Fruit fly (Drosophila melanogaster) whole organism, adult: ENCODE measurements around the gene Pfas.

Source experiments
- CG11617 ChIP-seq: fragments of 200-800 bp; sonication (Bioruptor generic); optimal IDR thresholded peaks from 2 replicates; lab custom pipeline; 2017; ENCODE audit warnings: mild to moderate bottlenecking, missing biosample characterization, missing genetic modification reagents, missing genetic modification characterization
- CG12768 ChIP-seq: fragments of 200-800 bp; sonication (Bioruptor generic); optimal IDR thresholded peaks from 2 replicates; lab custom pipeline; 2017; ENCODE audit warnings: missing biosample characterization, missing genetic modification characterization, mild to moderate bottlenecking, moderate library complexity, missing genetic modification reagents
- CG14711 ChIP-seq: fragments of 200-800 bp; sonication (Bioruptor generic); optimal IDR thresholded peaks from 2 replicates; lab custom pipeline; 2018; ENCODE audit warnings: missing biosample characterization, mild to moderate bottlenecking, missing genetic modification characterization, moderate library complexity
- CG1620 ChIP-seq: fragments of 200-800 bp; sonication (Bioruptor generic); optimal IDR thresholded peaks from 2 replicates; lab custom pipeline; 2016; ENCODE audit warnings: missing biosample characterization, missing genetic modification characterization
- CG33017 ChIP-seq: fragments of 200-800 bp; sonication (Bioruptor generic); optimal IDR thresholded peaks from 2 replicates; lab custom pipeline; 2018; ENCODE audit warnings: missing biosample characterization, mild to moderate bottlenecking, missing genetic modification characterization, moderate library complexity
- CG5204 ChIP-seq: fragments of 200-800 bp; sonication (Bioruptor generic); optimal IDR thresholded peaks from 2 replicates; lab custom pipeline; 2016; ENCODE audit warnings: missing biosample characterization, missing genetic modification characterization
- CG7045 ChIP-seq: fragments of 200-800 bp; sonication (Bioruptor generic); optimal IDR thresholded peaks from 2 replicates; lab custom pipeline; 2017; ENCODE audit warnings: missing biosample characterization, mild to moderate bottlenecking, missing genetic modification characterization
- CG7101 ChIP-seq: fragments of 200-800 bp; sonication (Bioruptor generic); optimal IDR thresholded peaks from 2 replicates; lab custom pipeline; 2018; ENCODE audit warnings: missing biosample characterization, mild to moderate bottlenecking, missing genetic modification characterization, moderate library complexity
- Clk ChIP-seq: fragments of 200-800 bp; sonication (Bioruptor generic); optimal IDR thresholded peaks from 2 replicates; lab custom pipeline; 2017; ENCODE audit warnings: missing biosample characterization, missing genetic modification characterization
- Crg-1 ChIP-seq: fragments of 200-800 bp; sonication (Bioruptor generic); optimal IDR thresholded peaks from 2 replicates; lab custom pipeline; 2016; ENCODE audit warnings: missing biosample characterization, missing genetic modification characterization
- Hr96 ChIP-seq: fragments of 200-800 bp; sonication (Bioruptor generic); optimal IDR thresholded peaks from 2 replicates; lab custom pipeline; 2016; ENCODE audit warnings: missing biosample characterization, missing genetic modification characterization
- Mnt ChIP-seq: fragments of 200-800 bp; sonication (Bioruptor generic); optimal IDR thresholded peaks from 2 replicates; lab custom pipeline; 2016; ENCODE audit warnings: missing biosample characterization, mild to moderate bottlenecking, missing genetic modification characterization
- bab1 ChIP-seq: fragments of 200-800 bp; sonication (Bioruptor generic); optimal IDR thresholded peaks from 3 replicates; lab custom pipeline; 2019; ENCODE audit warnings: missing biosample characterization, mild to moderate bottlenecking, missing genetic modification characterization, moderate library complexity
- cic ChIP-seq: fragments of 200-800 bp; sonication (Bioruptor generic); optimal IDR thresholded peaks from 2 replicates; lab custom pipeline; 2017; ENCODE audit warnings: missing biosample characterization, mild to moderate bottlenecking, missing genetic modification characterization, moderate library complexity
- cnc ChIP-seq, 2 experiments: fragments of >200 bp; optimal IDR thresholded peaks; 2 replicates each; lab custom pipeline; 2017
- kay ChIP-seq: fragments of 200-800 bp; sonication (Bioruptor generic); peaks from one replicate; lab custom pipeline; 2016; ENCODE audit warnings: missing biosample characterization, missing genetic modification characterization, borderline replicate concordance
- ovo ChIP-seq: fragments of 200-800 bp; sonication (Bioruptor generic); optimal IDR thresholded peaks from 2 replicates; lab custom pipeline; 2016; ENCODE audit warnings: missing biosample characterization, missing genetic modification characterization
- pad ChIP-seq: fragments of 200-800 bp; sonication (Bioruptor generic); optimal IDR thresholded peaks from 3 replicates; lab custom pipeline; 2017; ENCODE audit warnings: missing biosample characterization, missing genetic modification characterization, mild to moderate bottlenecking, moderate library complexity, missing genetic modification reagents
- tj ChIP-seq: fragments of 200-800 bp; sonication (Bioruptor generic); optimal IDR thresholded peaks from 3 replicates; lab custom pipeline; 2017; ENCODE audit warnings: missing biosample characterization, mild to moderate bottlenecking, missing genetic modification characterization, moderate library complexity
- toe ChIP-seq: fragments of 200-800 bp; sonication (Bioruptor generic); optimal IDR thresholded peaks from 2 replicates; lab custom pipeline; 2016; ENCODE audit warnings: missing biosample characterization, missing genetic modification characterization

Gene Pfas

DNA sequence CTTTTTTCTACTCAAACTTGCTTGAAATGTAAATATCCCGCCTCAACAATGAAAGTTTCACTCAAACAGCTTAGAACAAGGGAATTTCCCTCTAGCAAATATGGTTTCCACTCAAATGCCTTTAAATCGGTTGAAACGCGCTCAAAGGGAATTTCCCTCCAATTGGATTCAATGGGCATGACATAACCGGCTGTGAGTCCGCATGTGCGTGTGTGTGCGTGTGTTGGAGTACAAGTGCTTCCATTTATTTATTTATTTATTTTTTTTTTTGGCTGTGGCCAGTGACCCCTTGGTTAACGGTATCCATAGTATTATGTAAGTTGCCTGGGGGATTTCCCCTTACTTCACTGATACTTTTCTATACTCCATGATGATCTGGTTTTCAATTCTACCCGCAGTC lies 30.3 kb upstream of the Pfas start:
- TF ChIP-seq bab1 (GFP tag; lab: Kevin White, UChicago) (no peak), ovo (no peak), Crg-1 (no peak), cnc (optimal IDR thresholded peaks at IDR 0.05; lab: Kevin White, UChicago) (no peak), tj (GFP tag; lab: Kevin White, UChicago) (no peak), kay (GFP tag; lab: Kevin White, UChicago) (no peak), Hr96 (GFP tag; lab: Kevin White, UChicago) (no peak), CG7045 (GFP tag; lab: Kevin White, UChicago) (no peak), CG33017 (tag; lab: Kevin White, UChicago) (no peak), CG5204 (GFP tag; lab: Kevin White, UChicago) (no peak), CG14711 (tag; lab: Kevin White, UChicago) (no peak), Mnt (no peak), cic (GFP tag; lab: Kevin White, UChicago) (no peak), pad (no peak), CG11617 (GFP tag; lab: Kevin White, UChicago) (no peak), toe (GFP tag; lab: Kevin White, UChicago) (no peak), CG1620 (GFP tag; lab: Kevin White, UChicago) (no peak)

DNA sequence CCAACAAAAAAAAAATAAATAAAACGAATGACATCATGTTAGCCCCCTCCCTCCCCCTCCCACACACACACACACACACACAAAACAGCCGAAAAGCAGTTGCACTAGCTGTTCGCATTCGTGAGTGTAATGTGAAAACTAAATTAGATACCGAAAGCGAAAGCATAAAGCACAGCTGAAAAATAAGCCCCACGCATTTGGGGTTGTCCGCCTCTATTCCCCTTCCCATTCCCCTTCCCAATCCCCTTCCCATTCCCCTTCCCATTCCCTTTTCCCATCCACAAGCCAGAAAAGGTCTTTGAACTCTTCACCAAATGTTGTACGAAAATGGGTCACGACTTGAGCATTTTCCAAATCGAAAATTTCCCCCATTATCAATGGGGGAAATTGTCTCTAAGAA lies 29.5 kb upstream of the Pfas start:
- TF ChIP-seq kay (GFP tag; lab: Kevin White, UChicago) (no peak), bab1 (GFP tag; lab: Kevin White, UChicago) (no peak), CG14711 (tag; lab: Kevin White, UChicago) (no peak), pad (no peak), Hr96 (GFP tag; lab: Kevin White, UChicago) (no peak), CG11617 (GFP tag; lab: Kevin White, UChicago) (no peak), cic (GFP tag; lab: Kevin White, UChicago) (no peak), CG7101 (tag; lab: Kevin White, UChicago) (no peak), CG5204 (GFP tag; lab: Kevin White, UChicago) (no peak), Crg-1 (no peak)

DNA sequence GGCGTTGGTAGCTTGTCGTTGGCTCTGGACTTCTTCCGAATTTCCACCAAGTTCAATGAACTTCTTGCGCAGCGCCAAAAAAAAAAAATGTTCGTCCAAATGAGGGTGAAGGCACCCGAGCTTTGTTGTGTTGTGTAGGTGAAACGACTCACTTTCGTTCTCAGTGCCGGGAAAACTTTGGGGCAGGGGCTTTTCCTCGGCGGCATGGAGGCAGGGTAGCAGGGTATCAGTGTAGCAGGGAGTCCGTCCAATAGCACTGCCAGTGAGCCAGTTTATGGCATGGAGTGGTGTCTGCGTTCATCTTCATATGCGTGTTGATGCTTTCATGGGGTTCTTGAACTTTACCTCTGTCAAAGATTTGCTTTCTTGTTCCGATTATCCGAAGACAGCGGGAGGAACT lies 28.5 kb upstream of the Pfas start:
- TF ChIP-seq ovo = no peak
- TF ChIP-seq Crg-1 = no peak
- TF ChIP-seq pad = no peak
- TF ChIP-seq CG11617 (GFP tag; lab: Kevin White, UChicago) = no peak
- no peak for TF ChIP-seq CG33017 (tag; lab: Kevin White, UChicago)
- no peak for TF ChIP-seq CG12768 (GFP tag; lab: Kevin White, UChicago)
- TF ChIP-seq cnc (optimal IDR thresholded peaks at IDR 0.05; lab: Kevin White, UChicago) = no peak
- no peak for TF ChIP-seq bab1 (GFP tag; lab: Kevin White, UChicago)

DNA sequence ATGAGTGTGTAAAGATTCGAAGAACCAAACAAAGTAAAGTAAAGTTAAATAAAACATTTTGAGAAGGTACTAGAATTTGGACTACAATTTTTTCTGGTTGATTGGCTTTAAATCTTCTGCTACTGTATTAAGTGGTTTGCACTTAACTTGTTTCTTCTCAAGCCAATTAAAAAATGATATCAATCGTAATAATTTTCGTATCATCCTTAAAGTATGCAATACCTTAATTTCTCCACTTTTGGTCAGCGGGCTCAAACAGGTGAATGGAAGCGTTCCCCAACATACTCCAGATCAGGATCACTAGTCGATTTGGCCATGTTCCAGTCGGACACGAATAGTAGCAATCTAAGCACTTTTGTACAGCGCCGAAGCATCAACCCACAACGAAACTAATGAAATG lies 28.0 kb upstream of the Pfas start:
- no peak for TF ChIP-seq Hr96 (GFP tag; lab: Kevin White, UChicago)
- TF ChIP-seq CG5204 (GFP tag; lab: Kevin White, UChicago) = no peak
- no peak for TF ChIP-seq CG14711 (tag; lab: Kevin White, UChicago)
- no peak for TF ChIP-seq Crg-1
- TF ChIP-seq Mnt = no peak
- TF ChIP-seq cic (GFP tag; lab: Kevin White, UChicago) = no peak
- TF ChIP-seq CG11617 (GFP tag; lab: Kevin White, UChicago) = no peak
- TF ChIP-seq toe (GFP tag; lab: Kevin White, UChicago) = no peak
- no peak for TF ChIP-seq tj (GFP tag; lab: Kevin White, UChicago)
- TF ChIP-seq pad = no peak
- TF ChIP-seq CG12768 (GFP tag; lab: Kevin White, UChicago) = no peak

DNA sequence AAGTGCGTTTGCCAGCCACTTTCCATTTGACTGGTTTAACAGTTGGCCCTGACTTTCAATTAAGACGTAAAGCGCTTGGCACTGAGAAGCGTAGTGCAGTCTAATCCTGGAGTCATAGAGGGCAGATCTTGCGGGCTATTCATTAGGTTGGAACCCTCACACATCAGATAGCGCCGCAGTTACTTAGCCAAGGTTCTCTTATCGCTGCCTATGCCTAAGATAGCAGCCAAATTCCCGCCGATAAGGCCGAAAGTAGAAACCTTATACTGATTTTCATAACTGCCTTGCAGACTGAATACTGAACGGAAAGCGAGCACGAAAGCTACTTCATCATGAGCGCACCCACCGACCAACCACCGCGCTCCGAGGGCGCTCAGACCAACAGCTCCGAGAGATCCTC lies 26.3 kb upstream of the Pfas start:
- TF ChIP-seq CG12768 (GFP tag; lab: Kevin White, UChicago) (no peak), bab1 (GFP tag; lab: Kevin White, UChicago) (no peak), tj (GFP tag; lab: Kevin White, UChicago) (no peak), CG14711 (tag; lab: Kevin White, UChicago) (no peak), CG1620 (GFP tag; lab: Kevin White, UChicago) (no peak), kay (GFP tag; lab: Kevin White, UChicago) (no peak), Clk (GFP tag; lab: Kevin White, UChicago) (no peak), toe (GFP tag; lab: Kevin White, UChicago) (no peak), Hr96 (GFP tag; lab: Kevin White, UChicago) (no peak), ovo (no peak), Crg-1 (no peak), pad (no peak), CG33017 (tag; lab: Kevin White, UChicago) (no peak), cic (GFP tag; lab: Kevin White, UChicago) (no peak)

DNA sequence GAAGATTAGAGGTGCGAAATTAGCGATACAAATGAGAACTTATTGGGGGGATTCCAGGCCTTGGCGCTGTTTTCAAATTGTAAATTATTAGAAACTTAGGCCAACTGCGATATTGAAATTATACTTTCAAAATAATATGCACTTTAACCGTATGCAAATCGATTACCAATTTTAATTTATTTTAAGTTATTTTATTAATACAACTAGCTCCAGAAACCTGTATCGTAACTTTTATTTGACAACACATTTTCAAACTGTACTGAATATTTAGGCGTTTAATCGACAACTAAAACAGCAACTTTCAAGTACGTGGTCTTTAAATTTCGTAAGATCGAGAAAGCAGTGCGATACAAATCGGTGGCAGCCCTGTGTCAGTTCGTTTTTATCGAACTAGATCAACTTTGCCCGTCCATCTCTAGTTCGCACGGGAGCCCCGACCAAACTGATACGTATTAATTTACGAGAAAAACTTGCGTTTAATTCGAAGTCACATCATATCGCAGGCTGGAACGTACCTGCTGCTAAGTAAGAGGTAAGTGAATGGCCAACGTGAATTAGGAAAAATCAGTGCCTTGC lies 24.9 kb upstream of the Pfas start, which contains the start of the genes CG9154 and Kr-h2:
CG9154 (minus strand) TSS at position 31 of the 576 bp plus-strand sequence.
Kr-h2 (plus strand) TSS at position 335 of the 576 bp plus-strand sequence.
- TF ChIP-seq CG11617 (GFP tag; lab: Kevin White, UChicago) = peak; percentile 82
- no peak for TF ChIP-seq Hr96 (GFP tag; lab: Kevin White, UChicago)
- TF ChIP-seq bab1 (GFP tag; lab: Kevin White, UChicago) = peak; percentile 36
- TF ChIP-seq CG12768 (GFP tag; lab: Kevin White, UChicago) = peak; percentile 60
- TF ChIP-seq Mnt = peak; percentile 64
- peak; percentile 42 for TF ChIP-seq pad
- TF ChIP-seq CG1620 (GFP tag; lab: Kevin White, UChicago) = peak; percentile 56
- peak; percentile 44 for TF ChIP-seq Clk (GFP tag; lab: Kevin White, UChicago)
- TF ChIP-seq CG7101 (tag; lab: Kevin White, UChicago) = peak; percentile 68
- peak; percentile 53 for TF ChIP-seq CG33017 (tag; lab: Kevin White, UChicago)
- TF ChIP-seq kay (GFP tag; lab: Kevin White, UChicago) = no peak
- TF ChIP-seq CG5204 (GFP tag; lab: Kevin White, UChicago) = no peak
- TF ChIP-seq CG14711 (tag; lab: Kevin White, UChicago) = peak; percentile 70
- peak; percentile 74 for TF ChIP-seq CG7045 (GFP tag; lab: Kevin White, UChicago)
- peak; percentile 14 for TF ChIP-seq cic (GFP tag; lab: Kevin White, UChicago)
- TF ChIP-seq ovo = peak; percentile 35
- peak; percentile 85 for TF ChIP-seq toe (GFP tag; lab: Kevin White, UChicago)
- no peak for TF ChIP-seq Crg-1
- TF ChIP-seq tj (GFP tag; lab: Kevin White, UChicago) = peak; percentile 39
- no peak for TF ChIP-seq cnc (optimal IDR thresholded peaks at IDR 0.05; lab: Kevin White, UChicago)
